Worm (Caenorhabditis elegans) whole organism, young adult: ENCODE measurements around the gene T26H5.11.

ENCODE experiments used
- B0019.2 ChIP-seq: fragments of 200-800 bp; sonication (Bioruptor generic); conservative IDR thresholded peaks from 2 replicates; pipeline ENCODE4 v1.3.6; 2022; ENCODE audit warnings: missing genetic modification reagents, missing genetic modification characterization, missing compliant biosample characterization
- C06A6.2 ChIP-seq: fragments of 200-800 bp; sonication (Bioruptor generic); conservative IDR thresholded peaks from 2 replicates; pipeline ENCODE4 v1.3.6; 2022; ENCODE audit warnings: missing genetic modification characterization, missing compliant biosample characterization
- F33H1.4 ChIP-seq: fragments of 200-800 bp; sonication (Bioruptor generic); IDR thresholded peaks from 2 replicates; pipeline ENCODE4 v1.3.6; 2022; ENCODE audit warnings: missing genetic modification reagents, missing genetic modification characterization, missing compliant biosample characterization
- F39B2.1 ChIP-seq: fragments of 200-800 bp; sonication (Bioruptor generic); IDR thresholded peaks from 2 replicates; pipeline ENCODE4 v1.3.6; 2022; ENCODE audit warnings: missing genetic modification reagents, missing genetic modification characterization, missing compliant biosample characterization
- F52B5.7 ChIP-seq: sonication (generic microtip); optimal IDR thresholded peaks from 2 replicates; lab custom pipeline; 2016; ENCODE audit warnings: mild to moderate bottlenecking, missing genetic modification characterization, missing compliant biosample characterization
- F57C9.4 ChIP-seq: sonication (generic microtip); optimal IDR thresholded peaks from 2 replicates; lab custom pipeline; 2017; ENCODE audit warnings: mild to moderate bottlenecking, missing genetic modification characterization, missing compliant biosample characterization
- K12H6.12 ChIP-seq: fragments of 200-800 bp; sonication (Bioruptor generic); optimal IDR thresholded peaks from 2 replicates; lab custom pipeline; 2018; ENCODE audit warnings: mild to moderate bottlenecking, missing genetic modification characterization, missing compliant biosample characterization
- T07F8.4 ChIP-seq: sonication (generic microtip); optimal IDR thresholded peaks from 2 replicates; lab custom pipeline; 2016; ENCODE audit warnings: mild to moderate bottlenecking, missing genetic modification characterization, moderate library complexity, missing compliant biosample characterization
- Y53G8AR.9 ChIP-seq: fragments of 200-800 bp; sonication (Bioruptor generic); conservative IDR thresholded peaks from 2 replicates; pipeline ENCODE4 v1.3.6; 2022; ENCODE audit warnings: missing genetic modification reagents, missing genetic modification characterization, missing compliant biosample characterization
- Y56A3A.18 ChIP-seq: fragments of 200-800 bp; sonication (Bioruptor generic); IDR thresholded peaks from 2 replicates; pipeline ENCODE4 v1.3.6; 2022; ENCODE audit warnings: missing genetic modification reagents, missing genetic modification characterization, missing compliant biosample characterization
- Y79H2A.3 ChIP-seq: fragments of 200-800 bp; sonication (Bioruptor generic); conservative IDR thresholded peaks from 2 replicates; pipeline ENCODE4 v1.3.6; 2022; ENCODE audit warnings: missing genetic modification reagents, missing genetic modification characterization, missing compliant biosample characterization
- aptf-3 ChIP-seq: fragments of 200-800 bp; sonication (Bioruptor generic); IDR thresholded peaks from 2 replicates; pipeline ENCODE4 v1.3.6; 2022; ENCODE audit warnings: missing genetic modification characterization, missing compliant biosample characterization
- atf-7 ChIP-seq: sonication (generic microtip); optimal IDR thresholded peaks from 2 replicates; lab custom pipeline; 2017; ENCODE audit warnings: mild to moderate bottlenecking, missing genetic modification characterization, missing compliant biosample characterization
- attf-5 ChIP-seq: fragments of 200-800 bp; sonication (Bioruptor generic); optimal IDR thresholded peaks from 2 replicates; lab custom pipeline; 2018; ENCODE audit warnings: mild to moderate bottlenecking, missing genetic modification characterization, missing compliant biosample characterization
- attf-6 ChIP-seq: fragments of 200-800 bp; sonication (Bioruptor generic); IDR thresholded peaks from 2 replicates; pipeline ENCODE4 v1.3.6; 2022; ENCODE audit warnings: missing genetic modification reagents, missing genetic modification characterization, missing compliant biosample characterization
- ccch-3 ChIP-seq: fragments of 200-800 bp; sonication (Bioruptor generic); optimal IDR thresholded peaks from 2 replicates; lab custom pipeline; 2018; ENCODE audit warnings: mild to moderate bottlenecking, missing genetic modification characterization, missing compliant biosample characterization
- cebp-2 ChIP-seq: fragments of 200-800 bp; sonication (Bioruptor generic); IDR thresholded peaks from 2 replicates; pipeline ENCODE4 v1.3.6; 2022; ENCODE audit warnings: missing genetic modification characterization, missing compliant biosample characterization
- ceh-27 ChIP-seq: fragments of 200-800 bp; sonication (Bioruptor generic); optimal IDR thresholded peaks from 2 replicates; lab custom pipeline; 2018; ENCODE audit warnings: mild to moderate bottlenecking, missing genetic modification characterization, moderate library complexity, missing compliant biosample characterization
- ceh-58 ChIP-seq: fragments of 200-800 bp; sonication (Bioruptor generic); IDR thresholded peaks from 2 replicates; pipeline ENCODE4 v1.3.6; 2022; ENCODE audit warnings: missing genetic modification characterization, missing compliant biosample characterization
- ceh-91 ChIP-seq: fragments of 200-800 bp; sonication (Bioruptor generic); IDR thresholded peaks from 2 replicates; pipeline ENCODE4 v1.3.6; 2022; ENCODE audit warnings: missing genetic modification reagents, missing genetic modification characterization, missing compliant biosample characterization
- dox-1 ChIP-seq: fragments of 200-800 bp; sonication (Bioruptor generic); IDR thresholded peaks from 2 replicates; pipeline ENCODE4 v1.3.6; 2022; ENCODE audit warnings: missing genetic modification reagents, missing genetic modification characterization, missing compliant biosample characterization
- dpl-1 ChIP-seq: fragments of 150-350 bp; optimal IDR thresholded peaks from 2 replicates; lab custom pipeline; 2014; ENCODE audit warnings: missing biosample characterization, missing genetic modification reagents, missing genetic modification characterization
- egl-18 ChIP-seq: fragments of 200-800 bp; sonication (Bioruptor generic); IDR thresholded peaks from 2 replicates; pipeline ENCODE4 v1.3.6; 2022; ENCODE audit warnings: missing genetic modification reagents, missing genetic modification characterization, missing compliant biosample characterization
- egrh-3 ChIP-seq: fragments of 200-800 bp; sonication (Bioruptor generic); IDR thresholded peaks from 2 replicates; pipeline ENCODE4 v1.3.6; 2022; ENCODE audit warnings: missing genetic modification reagents, missing genetic modification characterization, missing compliant biosample characterization
- ets-4 ChIP-seq: fragments of 200-800 bp; sonication (Bioruptor generic); optimal IDR thresholded peaks from 2 replicates; lab custom pipeline; 2018; ENCODE audit warnings: mild to moderate bottlenecking, missing genetic modification characterization, missing compliant biosample characterization
- fkh-3 ChIP-seq: sonication (generic microtip); optimal IDR thresholded peaks from 2 replicates; lab custom pipeline; 2016; ENCODE audit warnings: mild to moderate bottlenecking, missing genetic modification characterization, missing compliant biosample characterization
- hlh-12 ChIP-seq: sonication (generic microtip); optimal IDR thresholded peaks from 2 replicates; lab custom pipeline; 2016; ENCODE audit warnings: missing genetic modification characterization, missing compliant biosample characterization
- hlh-26 ChIP-seq: fragments of 200-800 bp; sonication (Bioruptor generic); conservative IDR thresholded peaks from 2 replicates; pipeline ENCODE4 v1.3.6; 2022; ENCODE audit warnings: missing genetic modification reagents, missing genetic modification characterization, missing compliant biosample characterization
- hsf-1 ChIP-seq: fragments of 200-800 bp; sonication (Bioruptor generic); IDR thresholded peaks from 2 replicates; pipeline ENCODE4 v1.3.6; 2022; ENCODE audit warnings: missing genetic modification reagents, missing genetic modification characterization, missing compliant biosample characterization
- lin-54 ChIP-seq: fragments of 200-800 bp; sonication (Bioruptor generic); optimal IDR thresholded peaks from 2 replicates; lab custom pipeline; 2018; ENCODE audit warnings: mild to moderate bottlenecking, missing genetic modification characterization, missing compliant biosample characterization
- lir-1 ChIP-seq: fragments of 200-800 bp; sonication (Bioruptor generic); conservative IDR thresholded peaks from 2 replicates; pipeline ENCODE4 v1.3.6; 2022; ENCODE audit warnings: missing genetic modification reagents, missing genetic modification characterization, missing compliant biosample characterization
- madf-10 ChIP-seq: sonication (generic microtip); optimal IDR thresholded peaks from 2 replicates; lab custom pipeline; 2016; ENCODE audit warnings: mild to moderate bottlenecking, missing genetic modification characterization, missing compliant biosample characterization
- madf-3 ChIP-seq: fragments of 200-800 bp; sonication (Bioruptor generic); IDR thresholded peaks from 2 replicates; pipeline ENCODE4 v1.3.6; 2022; ENCODE audit warnings: missing genetic modification reagents, missing genetic modification characterization, missing compliant biosample characterization
- madf-8 ChIP-seq: fragments of 200-800 bp; sonication (Bioruptor generic); conservative IDR thresholded peaks from 2 replicates; pipeline ENCODE4 v1.3.6; 2022; ENCODE audit warnings: missing genetic modification reagents, missing genetic modification characterization, missing compliant biosample characterization
- mel-28 ChIP-seq: sonication (generic microtip); optimal IDR thresholded peaks from 2 replicates; lab custom pipeline; 2016; ENCODE audit warnings: borderline replicate concordance, mild to moderate bottlenecking, missing genetic modification characterization, missing compliant biosample characterization
- mes-4 ChIP-seq: sonication (generic microtip); optimal IDR thresholded peaks from 2 replicates; lab custom pipeline; 2016; ENCODE audit warnings: missing genotype, missing genetic modification characterization, missing compliant biosample characterization
- mxl-1 ChIP-seq: sonication (generic microtip); optimal IDR thresholded peaks from 2 replicates; lab custom pipeline; 2016; ENCODE audit warnings: missing genetic modification characterization, missing compliant biosample characterization
- nfya-2 ChIP-seq: fragments of 200-800 bp; sonication (Bioruptor generic); IDR thresholded peaks from 2 replicates; pipeline ENCODE4 v1.3.6; 2022; ENCODE audit warnings: missing genetic modification reagents, missing genetic modification characterization, missing compliant biosample characterization
- nhr-179 ChIP-seq: sonication (generic microtip); optimal IDR thresholded peaks from 2 replicates; lab custom pipeline; 2016; ENCODE audit warnings: mild to moderate bottlenecking, missing genetic modification characterization, missing compliant biosample characterization
- rec-8 ChIP-seq, 2 experiments: sonication (generic microtip); optimal IDR thresholded peaks; 2 replicates each; lab custom pipeline; 2016; ENCODE audit warnings: mild to moderate bottlenecking in 2 of 2, missing genetic modification characterization in 2 of 2, missing genetic modification reagents in 2 of 2, missing genotype in 2 of 2, missing biosample characterization in 1 of 2, missing compliant biosample characterization in 1 of 2, moderate library complexity in 1 of 2
- repo-1 ChIP-seq: sonication (generic microtip); optimal IDR thresholded peaks from 2 replicates; lab custom pipeline; 2017; ENCODE audit warnings: mild to moderate bottlenecking, missing genetic modification characterization, missing compliant biosample characterization
- snpc-1.3 ChIP-seq: sonication (generic microtip); optimal IDR thresholded peaks from 2 replicates; lab custom pipeline; 2017; ENCODE audit warnings: missing genetic modification characterization, mild to moderate bottlenecking, missing compliant biosample characterization, antibody characterized with exemption, moderate library complexity, missing genotype, missing genetic modification reagents; ENCODE audit not compliant: insufficient read depth
- snpc-3.4 ChIP-seq: sonication (generic microtip); optimal IDR thresholded peaks from 2 replicates; lab custom pipeline; 2017; ENCODE audit warnings: missing genetic modification characterization, mild to moderate bottlenecking, missing compliant biosample characterization, antibody characterized with exemption, moderate library complexity, missing genotype, missing genetic modification reagents
- somi-1 ChIP-seq: fragments of 200-800 bp; sonication (Bioruptor generic); optimal IDR thresholded peaks from 2 replicates; lab custom pipeline; 2018; ENCODE audit warnings: mild to moderate bottlenecking, missing genetic modification characterization, missing compliant biosample characterization
- tbx-9 ChIP-seq: sonication (generic microtip); optimal IDR thresholded peaks from 2 replicates; lab custom pipeline; 2016; ENCODE audit warnings: borderline replicate concordance, missing genetic modification characterization, inconsistent platforms, missing compliant biosample characterization
- unc-130 ChIP-seq: sonication (generic microtip); optimal IDR thresholded peaks from 2 replicates; lab custom pipeline; 2016; ENCODE audit warnings: missing genetic modification reagents, missing genetic modification characterization, missing compliant biosample characterization
- zfh-2 ChIP-seq: fragments of 200-800 bp; sonication (Bioruptor generic); conservative IDR thresholded peaks from 2 replicates; pipeline ENCODE4 v1.3.6; 2022; ENCODE audit warnings: missing genetic modification reagents, missing genetic modification characterization, missing compliant biosample characterization
- ztf-28 ChIP-seq: fragments of 200-800 bp; sonication (Bioruptor generic); IDR thresholded peaks from 2 replicates; pipeline ENCODE4 v1.3.6; 2022; ENCODE audit warnings: missing genetic modification reagents, missing genetic modification characterization, missing compliant biosample characterization
- ztf-6 ChIP-seq: fragments of 200-800 bp; sonication (Bioruptor generic); IDR thresholded peaks from 2 replicates; pipeline ENCODE4 v1.3.6; 2022; ENCODE audit warnings: missing genetic modification reagents, missing genetic modification characterization, missing compliant biosample characterization

T26H5.11 gene

ce11 chrV:15454322-15454721, 10.2 kb upstream of the T26H5.11 start (continued):
- TF ChIP-seq hsf-1 (GFP tag; lab: Robert Waterston, UW) (0 out of 2 replicates have a peak, but pooled peaks have one; percentile 51), attf-5 (GFP tag; lab: Kevin White, UChicago) (peak; percentile 22), rec-8 (tag; optimal IDR thresholded peaks at IDR 0.05; lab: Kevin White, UChicago) (peak in 1 of 2 experiments; percentile 67), aptf-3 (GFP tag; lab: Robert Waterston, UW) (0 out of 2 replicates have a peak, but pooled peaks have one; percentile 26), dpl-1 (no peak), F52B5.7 (tag; lab: Kevin White, UChicago) (peak; percentile 21), ceh-27 (GFP tag; lab: Kevin White, UChicago) (no peak), lin-54 (GFP tag; lab: Kevin White, UChicago) (peak; percentile 16), C06A6.2 (GFP tag; lab: Robert Waterston, UW) (no peak), cebp-2 (GFP tag; lab: Robert Waterston, UW) (no peak), madf-10 (tag; lab: Kevin White, UChicago) (no peak), repo-1 (tag; lab: Kevin White, UChicago) (no peak), madf-8 (GFP tag; lab: Robert Waterston, UW) (no peak), fkh-3 (tag; lab: Kevin White, UChicago) (peak; percentile 32), Y53G8AR.9 (GFP tag; lab: Robert Waterston, UW) (no peak), mes-4 (tag; lab: Kevin White, UChicago) (peak; percentile 47), dox-1 (peak; percentile 43; the same call in 1 of the 2 replicates), unc-130 (GFP tag; lab: Kevin White, UChicago) (no peak), snpc-3.4 (tag; lab: Kevin White, UChicago) (no peak), ceh-58 (no peak; the same call in 1 of the 2 replicates), T07F8.4 (tag; lab: Kevin White, UChicago) (no peak), ccch-3 (GFP tag; lab: Kevin White, UChicago) (no peak), nfya-2 (GFP tag; lab: Robert Waterston, UW) (no peak), ets-4 (GFP tag; lab: Kevin White, UChicago) (no peak), hlh-12 (tag; lab: Kevin White, UChicago) (no peak), zfh-2 (GFP tag; lab: Robert Waterston, UW) (no peak), lir-1 (GFP tag; lab: Robert Waterston, UW) (no peak), mel-28 (tag; lab: Kevin White, UChicago) (no peak), mxl-1 (tag; lab: Kevin White, UChicago) (peak; percentile 10), madf-3 (GFP tag; lab: Robert Waterston, UW) (no peak), attf-6 (GFP tag; lab: Robert Waterston, UW) (peak; percentile 52; the same call in 1 of the 2 replicates), B0019.2 (no peak), hlh-26 (GFP tag; lab: Robert Waterston, UW) (no peak), atf-7 (no peak), Y56A3A.18 (GFP tag; lab: Robert Waterston, UW) (peak; percentile 69; the same call in 1 of the 2 replicates), snpc-1.3 (tag; lab: Kevin White, UChicago) (no peak)

- no peak for TF ChIP-seq Y79H2A.3 (GFP tag; lab: Robert Waterston, UW)
- TF ChIP-seq nhr-179 (tag; lab: Kevin White, UChicago) = no peak
- TF ChIP-seq ztf-28 (GFP tag; lab: Robert Waterston, UW) = no peak
- no peak for TF ChIP-seq K12H6.12 (tag; lab: Kevin White, UChicago)
- TF ChIP-seq hlh-26 (GFP tag; lab: Robert Waterston, UW) = no peak
- TF ChIP-seq F33H1.4 (GFP tag; lab: Robert Waterston, UW) = no peak
- no peak for TF ChIP-seq zfh-2 (GFP tag; lab: Robert Waterston, UW)
- TF ChIP-seq aptf-3 (GFP tag; lab: Robert Waterston, UW) = no peak
- TF ChIP-seq F39B2.1 (GFP tag; lab: Robert Waterston, UW) = no peak
- TF ChIP-seq tbx-9 = no peak
- no peak for TF ChIP-seq egrh-3 (GFP tag; lab: Robert Waterston, UW)
- no peak for TF ChIP-seq ztf-6
- TF ChIP-seq egl-18 (GFP tag; lab: Robert Waterston, UW) = no peak
- no peak for TF ChIP-seq T07F8.4 (tag; lab: Kevin White, UChicago)
- no peak for TF ChIP-seq F57C9.4 (tag; lab: Kevin White, UChicago)
- TF ChIP-seq ceh-91 (GFP tag; lab: Robert Waterston, UW) = no peak
- no peak for TF ChIP-seq somi-1 (GFP tag; lab: Kevin White, UChicago)
- TF ChIP-seq nfya-2 (GFP tag; lab: Robert Waterston, UW) = no peak
Observed at ce11 chrV:15451421-15451820, 7.3 kb upstream of the T26H5.11 start, which contains the start of gene srw-33. Gene srw-33 (minus strand): TSS chrV:15451521.
